Fruit fly (Drosophila melanogaster): ENCODE results near the gene CG42831.

Gene CG42831

dm6 chr3L:10813911-10814310 is 708 bp upstream of the CG42831 start (continued):
- TF ChIP-seq CG9139 (GFP tag; optimal IDR thresholded peaks at IDR 0.05) (peak; percentile 64), dsx (GFP tag; optimal IDR thresholded peaks at IDR 0.05; ENCODE audit: poor library complexity, severe bottlenecking) (peak; percentile 20), fd59A (GFP tag; optimal IDR thresholded peaks at IDR 0.05) (peak; percentile 1), CG1621 (tag; optimal IDR thresholded peaks at IDR 0.05) (no peak), net (GFP tag; optimal IDR thresholded peaks at IDR 0.05) (no peak), Hr39 (GFP tag; optimal IDR thresholded peaks at IDR 0.05) (no peak), CG11902 (GFP tag; optimal IDR thresholded peaks at IDR 0.05) (no peak), CG8119 (GFP tag; IDR thresholded peaks at IDR 0.05) (peak; percentile 70), CG4318 (GFP tag; optimal IDR thresholded peaks at IDR 0.05) (no peak), fkh (GFP tag; optimal IDR thresholded peaks at IDR 0.05) (no peak)

- TF ChIP-seq CG32006 (GFP tag; optimal IDR thresholded peaks at IDR 0.05) (no peak), CG8632 (GFP tag; optimal IDR thresholded peaks at IDR 0.05) (no peak), svp (GFP tag) (no peak), Blimp-1 (GFP tag; optimal IDR thresholded peaks at IDR 0.05) (no peak), CG15336 (GFP tag; IDR thresholded peaks at IDR 0.05) (no peak), Ets96B (tag; optimal IDR thresholded peaks at IDR 0.05) (no peak), CG6792 (GFP tag; optimal IDR thresholded peaks at IDR 0.05) (no peak), CG11762 (GFP tag; optimal IDR thresholded peaks at IDR 0.05; ENCODE audit: insufficient read depth) (no peak), CG9139 (GFP tag; optimal IDR thresholded peaks at IDR 0.05) (no peak), CG8319 (GFP tag; optimal IDR thresholded peaks at IDR 0.05) (no peak), CG8119 (GFP tag; IDR thresholded peaks at IDR 0.05) (no peak), vri (GFP tag; optimal IDR thresholded peaks at IDR 0.05) (no peak), achi (GFP tag; optimal IDR thresholded peaks at IDR 0.05) (no peak), Sox14 (GFP tag; optimal IDR thresholded peaks at IDR 0.05) (no peak), esn (GFP tag; optimal IDR thresholded peaks at IDR 0.05) (no peak)
These were observed 367 bp downstream of the CG42831 start for dm6 chr3L:10814925-10815447.

- TF ChIP-seq CG7368 (GFP tag; optimal IDR thresholded peaks at IDR 0.05) (peak; percentile 20), fd59A (GFP tag; optimal IDR thresholded peaks at IDR 0.05) (no peak), svp (GFP tag) (peak; percentile 33), eg (GFP tag; IDR thresholded peaks at IDR 0.05) (0 out of 3 replicates have a peak, but pooled peaks have one; percentile 10), CG10631 (GFP tag; optimal IDR thresholded peaks at IDR 0.05) (no peak)
These were observed 2.3 kb downstream of the CG42831 start for dm6 chr3L:10816703-10817531.

- TF ChIP-seq CG32006 (GFP tag; optimal IDR thresholded peaks at IDR 0.05) (peak; percentile 31), fd85E (GFP tag; optimal IDR thresholded peaks at IDR 0.05) (no peak), CG11294 (GFP tag; IDR thresholded peaks at IDR 0.05) (no peak), Sox102F (GFP tag; optimal IDR thresholded peaks at IDR 0.05) (peak; percentile 8), dsx (GFP tag; optimal IDR thresholded peaks at IDR 0.05; ENCODE audit: poor library complexity, severe bottlenecking) (no peak), Hr39 (GFP tag; optimal IDR thresholded peaks at IDR 0.05) (peak; percentile 13), topi (GFP tag; optimal IDR thresholded peaks at IDR 0.05) (peak; percentile 12), Blimp-1 (GFP tag; optimal IDR thresholded peaks at IDR 0.05) (no peak), Hr38 (GFP tag; optimal IDR thresholded peaks at IDR 0.05) (no peak), Met (GFP tag; optimal IDR thresholded peaks at IDR 0.05) (peak; percentile 51), Sox15 (GFP tag; optimal IDR thresholded peaks at IDR 0.05) (no peak), Ets96B (tag; optimal IDR thresholded peaks at IDR 0.05) (no peak), cyc (GFP tag; optimal IDR thresholded peaks at IDR 0.05) (peak; percentile 11), lz (GFP tag; optimal IDR thresholded peaks at IDR 0.05) (peak; percentile 2), acj6 (GFP tag; optimal IDR thresholded peaks at IDR 0.05) (peak; percentile 9), Eip78C (GFP tag) (peak; percentile 74), CG6276 (GFP tag; optimal IDR thresholded peaks at IDR 0.05) (no peak), net (GFP tag; optimal IDR thresholded peaks at IDR 0.05) (no peak), pdm3 (GFP tag; optimal IDR thresholded peaks at IDR 0.05) (peak; percentile 23), CG4318 (GFP tag; optimal IDR thresholded peaks at IDR 0.05) (no peak), CG31627 (GFP tag; optimal IDR thresholded peaks at IDR 0.05) (peak; percentile 35), Eip93F (GFP tag; optimal IDR thresholded peaks at IDR 0.05) (no peak), fd59A (GFP tag; optimal IDR thresholded peaks at IDR 0.05) (no peak), eg (GFP tag; IDR thresholded peaks at IDR 0.05) (no peak), svp (GFP tag) (peak; percentile 58), esn (GFP tag; optimal IDR thresholded peaks at IDR 0.05) (peak; percentile 15)
These were observed 3.3 kb downstream of the CG42831 start for dm6 chr3L:10817670-10818650.

Data from whole organism, prepupa.